Fruit fly (Drosophila melanogaster) whole organism, embryonic: ENCODE results near the gene Syt12.

ENCODE experiments used
- Atf3 ChIP-seq: fragments of 200-800 bp; sonication (Bioruptor generic); optimal IDR thresholded peaks from 3 replicates; lab custom pipeline; 2016; ENCODE audit warnings: missing biosample characterization, missing genetic modification characterization
- CG10267 ChIP-seq: fragments of 200-800 bp; sonication (Bioruptor generic); optimal IDR thresholded peaks from 2 replicates; lab custom pipeline; 2018; ENCODE audit warnings: missing biosample characterization, mild to moderate bottlenecking, missing genetic modification characterization, moderate library complexity
- CG10959 ChIP-seq: fragments of 200-800 bp; sonication (Bioruptor generic); IDR thresholded peaks from 2 replicates; pipeline ENCODE4 v1.3.6; 2022; ENCODE audit warnings: missing biosample characterization, missing genetic modification characterization
- CG10979 ChIP-seq: fragments of 200-800 bp; sonication (Bioruptor generic); optimal IDR thresholded peaks from 2 replicates; lab custom pipeline; 2018; ENCODE audit warnings: missing biosample characterization, mild to moderate bottlenecking, missing genetic modification characterization, moderate library complexity
- CG11504 ChIP-seq: fragments of 200-800 bp; sonication (Bioruptor generic); optimal IDR thresholded peaks from 3 replicates; lab custom pipeline; 2019; ENCODE audit warnings: missing biosample characterization, mild to moderate bottlenecking, missing genetic modification characterization, moderate library complexity
- CG13424 ChIP-seq: fragments of 200-800 bp; sonication (Bioruptor generic); optimal IDR thresholded peaks from 2 replicates; lab custom pipeline; 2019; ENCODE audit warnings: missing biosample characterization, mild to moderate bottlenecking, missing genetic modification characterization, moderate library complexity
- CG13775 ChIP-seq: fragments of 200-800 bp; sonication (Bioruptor generic); optimal IDR thresholded peaks from 3 replicates; lab custom pipeline; 2017; ENCODE audit warnings: missing biosample characterization, mild to moderate bottlenecking, missing genetic modification characterization
- CG15269 ChIP-seq: fragments of 200-800 bp; sonication (Bioruptor generic); optimal IDR thresholded peaks from 2 replicates; lab custom pipeline; 2018; ENCODE audit warnings: missing biosample characterization, mild to moderate bottlenecking, missing genetic modification characterization, moderate library complexity
- CG15696 ChIP-seq: fragments of 200-800 bp; sonication (Bioruptor generic); optimal IDR thresholded peaks from 2 replicates; lab custom pipeline; 2019; ENCODE audit warnings: missing biosample characterization, mild to moderate bottlenecking, missing genetic modification characterization, moderate library complexity
- CG17568 ChIP-seq: fragments of 200-800 bp; sonication (Bioruptor generic); optimal IDR thresholded peaks from 2 replicates; lab custom pipeline; 2018; ENCODE audit warnings: missing biosample characterization, mild to moderate bottlenecking, missing genetic modification characterization, moderate library complexity
- CG18599 ChIP-seq: fragments of 200-800 bp; sonication (Bioruptor generic); optimal IDR thresholded peaks from 3 replicates; lab custom pipeline; 2017; ENCODE audit warnings: missing biosample characterization, missing genetic modification characterization, mild to moderate bottlenecking, moderate library complexity, missing genetic modification reagents
- CG2199 ChIP-seq: fragments of 200-800 bp; sonication (Bioruptor generic); IDR thresholded peaks from 3 replicates; pipeline ENCODE4 v1.3.6; 2022; ENCODE audit warnings: missing biosample characterization, missing genetic modification characterization
- CG2202 ChIP-seq: fragments of 200-800 bp; sonication (Bioruptor generic); optimal IDR thresholded peaks from 2 replicates; lab custom pipeline; 2018; ENCODE audit warnings: missing biosample characterization, mild to moderate bottlenecking, missing genetic modification characterization
- CG2678 ChIP-seq: fragments of 200-800 bp; sonication (Bioruptor generic); optimal IDR thresholded peaks from 3 replicates; lab custom pipeline; 2019; ENCODE audit warnings: missing biosample characterization, mild to moderate bottlenecking, missing genetic modification characterization, moderate library complexity
- CG30020 ChIP-seq: fragments of 200-800 bp; optimal IDR thresholded peaks from 2 replicates; lab custom pipeline; 2019; ENCODE audit warnings: missing biosample characterization, mild to moderate bottlenecking, missing genetic modification characterization, moderate library complexity
- CG30431 ChIP-seq: fragments of 200-800 bp; sonication (Bioruptor generic); optimal IDR thresholded peaks from 2 replicates; lab custom pipeline; 2017; ENCODE audit warnings: missing biosample characterization, missing genetic modification characterization
- CG34376 ChIP-seq: fragments of 200-800 bp; sonication (Bioruptor generic); optimal IDR thresholded peaks from 2 replicates; lab custom pipeline; 2018; ENCODE audit warnings: missing biosample characterization, mild to moderate bottlenecking, missing genetic modification characterization
- CG4707 ChIP-seq: fragments of 200-800 bp; sonication (Bioruptor generic); optimal IDR thresholded peaks from 2 replicates; lab custom pipeline; 2018; ENCODE audit warnings: missing biosample characterization, mild to moderate bottlenecking, missing genetic modification characterization, moderate library complexity
- CG7271 ChIP-seq: fragments of 200-800 bp; sonication (Bioruptor generic); optimal IDR thresholded peaks from 2 replicates; lab custom pipeline; 2018; ENCODE audit warnings: missing biosample characterization, mild to moderate bottlenecking, missing genetic modification characterization, moderate library complexity
- CG7357 ChIP-seq: fragments of 200-800 bp; sonication (Bioruptor generic); IDR thresholded peaks from 3 replicates; pipeline ENCODE4 v1.3.6; 2022; ENCODE audit warnings: missing biosample characterization, missing genetic modification characterization
- CG7839 ChIP-seq: fragments of 200-800 bp; sonication (Bioruptor generic); optimal IDR thresholded peaks from 3 replicates; lab custom pipeline; 2018; ENCODE audit warnings: missing biosample characterization, mild to moderate bottlenecking, missing genetic modification characterization, moderate library complexity
- CG8359 ChIP-seq: fragments of 200-800 bp; sonication (Bioruptor generic); optimal IDR thresholded peaks from 2 replicates; lab custom pipeline; 2017; ENCODE audit warnings: missing biosample characterization, mild to moderate bottlenecking, missing genetic modification characterization, borderline replicate concordance
- CG8924 ChIP-seq: fragments of 200-800 bp; optimal IDR thresholded peaks from 3 replicates; lab custom pipeline; 2019; ENCODE audit warnings: missing biosample characterization, mild to moderate bottlenecking, missing genetic modification characterization, moderate library complexity
- CG9215 ChIP-seq: fragments of 200-800 bp; sonication (Bioruptor generic); IDR thresholded peaks from 2 replicates; pipeline ENCODE4 v1.3.6; 2022; ENCODE audit warnings: missing biosample characterization, missing genetic modification characterization
- D19A ChIP-seq: fragments of 200-800 bp; optimal IDR thresholded peaks from 3 replicates; lab custom pipeline; 2019; ENCODE audit warnings: missing biosample characterization, mild to moderate bottlenecking, missing genetic modification characterization, moderate library complexity
- Deaf1 ChIP-seq: fragments of 200-800 bp; optimal IDR thresholded peaks from 3 replicates; lab custom pipeline; 2019; ENCODE audit warnings: missing biosample characterization, mild to moderate bottlenecking, missing genetic modification characterization, moderate library complexity
- E2f1 ChIP-seq: fragments of 200-800 bp; sonication (Bioruptor generic); IDR thresholded peaks from 2 replicates; pipeline ENCODE4 v1.3.6; 2022; ENCODE audit warnings: missing biosample characterization, missing genetic modification characterization
- HHEX ChIP-seq: fragments of 200-800 bp; sonication (Bioruptor generic); optimal IDR thresholded peaks from 3 replicates; lab custom pipeline; 2017; ENCODE audit warnings: missing biosample characterization, mild to moderate bottlenecking, missing genetic modification characterization, missing genetic modification reagents
- HLH3B ChIP-seq: fragments of 200-800 bp; sonication (Bioruptor generic); IDR thresholded peaks from 2 replicates; pipeline ENCODE4 v1.3.6; 2022; ENCODE audit warnings: missing biosample characterization, missing genetic modification characterization
- Hey ChIP-seq: fragments of 200-800 bp; sonication (Bioruptor generic); optimal IDR thresholded peaks from 3 replicates; lab custom pipeline; 2018; ENCODE audit warnings: missing biosample characterization, mild to moderate bottlenecking, missing genetic modification characterization
- HmgD ChIP-seq: fragments of 200-800 bp; sonication (Bioruptor generic); optimal IDR thresholded peaks from 3 replicates; lab custom pipeline; 2016; ENCODE audit warnings: missing biosample characterization, missing genetic modification characterization
- Hmx ChIP-seq: fragments of 200-800 bp; sonication (Bioruptor generic); optimal IDR thresholded peaks from 2 replicates; lab custom pipeline; 2016; ENCODE audit warnings: missing biosample characterization, missing genetic modification characterization
- Nf-YB ChIP-seq: fragments of 200-800 bp; sonication (Bioruptor generic); optimal IDR thresholded peaks from 3 replicates; lab custom pipeline; 2019; ENCODE audit warnings: missing biosample characterization, mild to moderate bottlenecking, missing genetic modification characterization, moderate library complexity
- ase ChIP-seq: fragments of 200-800 bp; sonication (Bioruptor generic); IDR thresholded peaks from 3 replicates; pipeline ENCODE4 v1.3.6; 2022; ENCODE audit warnings: missing biosample characterization, missing genetic modification characterization
- ato ChIP-seq: fragments of 200-800 bp; sonication (Bioruptor generic); IDR thresholded peaks from 2 replicates; pipeline ENCODE4 v1.3.6; 2022; ENCODE audit warnings: missing biosample characterization, missing genetic modification characterization; ENCODE audit not compliant: partially characterized antibody
- cwo ChIP-seq: fragments of 200-800 bp; sonication (Bioruptor generic); optimal IDR thresholded peaks from 3 replicates; lab custom pipeline; 2017; ENCODE audit warnings: missing biosample characterization, missing genetic modification characterization, mild to moderate bottlenecking, moderate library complexity, missing genetic modification reagents
- dati ChIP-seq: fragments of 200-800 bp; sonication (Bioruptor generic); IDR thresholded peaks from 2 replicates; pipeline ENCODE4 v1.3.6; 2022; ENCODE audit warnings: missing biosample characterization, missing genetic modification characterization
- ems ChIP-seq: fragments of 200-800 bp; sonication (Bioruptor generic); optimal IDR thresholded peaks from 3 replicates; lab custom pipeline; 2016; ENCODE audit warnings: missing biosample characterization, missing genetic modification characterization
- ken ChIP-seq: fragments of 200-800 bp; sonication (Bioruptor generic); IDR thresholded peaks from 3 replicates; pipeline ENCODE4 v1.3.6; 2022; ENCODE audit warnings: missing biosample characterization, missing genetic modification characterization
- nerfin-1 ChIP-seq: fragments of 200-800 bp; sonication (Bioruptor generic); optimal IDR thresholded peaks from 3 replicates; lab custom pipeline; 2019; ENCODE audit warnings: missing biosample characterization, mild to moderate bottlenecking, missing genetic modification characterization, moderate library complexity
- odd ChIP-seq: fragments of 200-800 bp; sonication (Bioruptor generic); optimal IDR thresholded peaks from 2 replicates; lab custom pipeline; 2017; ENCODE audit warnings: missing biosample characterization, mild to moderate bottlenecking, missing genetic modification characterization
- p53 ChIP-seq: fragments of 200-800 bp; sonication (Bioruptor generic); optimal IDR thresholded peaks from 2 replicates; lab custom pipeline; 2016; ENCODE audit warnings: missing biosample characterization, missing genetic modification characterization
- pan ChIP-seq, 4 experiments: fragments of >200 bp in 3 of 4; fragments of 200-800 bp in 1 of 4; sonication (Bioruptor generic) in 1 of 4; optimal IDR thresholded peaks in 3 of 4; IDR thresholded peaks in 1 of 4; 2 replicates each; pipeline versions ENCODE4 v1.3.6 to Lab custom; 2017 to 2022; ENCODE audit warnings: missing biosample characterization in 2 of 4, missing genetic modification characterization in 2 of 4, mixed read lengths in 1 of 4
- sim ChIP-seq: fragments of 200-800 bp; sonication (Bioruptor generic); IDR thresholded peaks from 2 replicates; pipeline ENCODE4 v1.3.6; 2022; ENCODE audit warnings: missing biosample characterization, missing genetic modification characterization
- so ChIP-seq: fragments of 200-800 bp; sonication (Bioruptor generic); IDR thresholded peaks from 3 replicates; pipeline ENCODE4 v1.3.6; 2022; ENCODE audit warnings: missing biosample characterization, missing genetic modification characterization
- stc ChIP-seq: fragments of 200-800 bp; sonication (Bioruptor generic); IDR thresholded peaks from 2 replicates; pipeline ENCODE4 v1.3.6; 2022; ENCODE audit warnings: missing biosample characterization, missing genetic modification characterization
- twi ChIP-seq: fragments of 200-800 bp; optimal IDR thresholded peaks from 2 replicates; lab custom pipeline; 2019; ENCODE audit warnings: missing biosample characterization, mild to moderate bottlenecking, missing genetic modification characterization, moderate library complexity
- vvl ChIP-seq: fragments of 200-800 bp; sonication (Bioruptor generic); IDR thresholded peaks from 2 replicates; pipeline ENCODE4 v1.3.6; 2022; ENCODE audit warnings: missing biosample characterization, missing genetic modification characterization
- wek ChIP-seq: fragments of 200-800 bp; sonication (Bioruptor generic); optimal IDR thresholded peaks from 3 replicates; lab custom pipeline; 2018; ENCODE audit warnings: missing biosample characterization, mild to moderate bottlenecking, missing genetic modification characterization, moderate library complexity

Gene Syt12

dm6 chrX:13368149-13368548 lies 9.1 kb downstream of the Syt12 start, which contains the start of gene dmrt11E (continued):
- TF ChIP-seq CG7271 (tag; lab: Kevin White, UChicago), result peak; percentile 24
- peak; percentile 68 for TF ChIP-seq CG2678 (tag; lab: Kevin White, UChicago)
- TF ChIP-seq Nf-YB (GFP tag; lab: Kevin White, UChicago), result peak; percentile 94
- TF ChIP-seq CG11504, result peak; percentile 68
- peak; percentile 89 for TF ChIP-seq CG15696 (tag; lab: Kevin White, UChicago)
- TF ChIP-seq CG13775, result peak; percentile 18
- TF ChIP-seq CG18599 (GFP tag; lab: Kevin White, UChicago), result peak; percentile 10
- 0 out of 2 replicates have a peak, but pooled peaks have one; percentile 51 for TF ChIP-seq sim (GFP tag; lab: Robert Waterston, UW)
- TF ChIP-seq CG10267, result peak; percentile 71
- 0 out of 2 replicates have a peak, but pooled peaks have one; percentile 20 for TF ChIP-seq CG9215 (GFP tag; lab: Robert Waterston, UW)
- TF ChIP-seq CG30020, result no peak
- TF ChIP-seq pan (optimal IDR thresholded peaks at IDR 0.05; lab: Kevin White, UChicago), result no peak
- TF ChIP-seq pan (GFP tag; optimal IDR thresholded peaks at IDR 0.05 in 1 of 2, IDR thresholded peaks at IDR 0.05 in 1 of 2), result peak in 1 of 2 experiments; percentile 54
- no peak for TF ChIP-seq CG34376 (GFP tag; lab: Kevin White, UChicago)
- no peak for TF ChIP-seq Hey
- peak; percentile 54 for TF ChIP-seq nerfin-1 (tag; lab: Kevin White, UChicago)
- peak; percentile 56 for TF ChIP-seq Deaf1
- peak; percentile 61 for TF ChIP-seq E2f1
- peak; percentile 80 for TF ChIP-seq CG8924
- TF ChIP-seq CG4707, result peak; percentile 35
- TF ChIP-seq stc (GFP tag; lab: Robert Waterston, UW), result peak; percentile 29; the same call in 1 of the 2 replicates
- TF ChIP-seq HHEX (GFP tag; lab: Kevin White, UChicago), result peak; percentile 13
- TF ChIP-seq dati, result 0 out of 2 replicates have a peak, but pooled peaks have one; percentile 33
- TF ChIP-seq CG7839 (tag; lab: Kevin White, UChicago), result peak; percentile 73
- TF ChIP-seq CG2199 (GFP tag; lab: Robert Waterston, UW), result 0 out of 3 replicates have a peak, but pooled peaks have one; percentile 54
- TF ChIP-seq odd, result peak; percentile 21
- TF ChIP-seq CG17568 (GFP tag; lab: Kevin White, UChicago), result peak; percentile 3
- peak; percentile 76 for TF ChIP-seq twi (tag; lab: Kevin White, UChicago)
- no peak for TF ChIP-seq p53 (GFP tag; lab: Kevin White, UChicago)
- TF ChIP-seq D19A (tag; lab: Kevin White, UChicago), result peak; percentile 77
- no peak for TF ChIP-seq Hmx (GFP tag; lab: Kevin White, UChicago)
- TF ChIP-seq HmgD (GFP tag; lab: Kevin White, UChicago), result no peak
- peak; percentile 41; the same call in 1 of the 3 replicates for TF ChIP-seq CG7357 (GFP tag; lab: Robert Waterston, UW)
- peak; percentile 59; the same call in 1 of the 3 replicates for TF ChIP-seq ken (GFP tag; lab: Robert Waterston, UW)
- peak; percentile 28 for TF ChIP-seq CG2202 (tag; lab: Kevin White, UChicago)
- no peak for TF ChIP-seq so
- peak; percentile 55 for TF ChIP-seq CG15269 (tag; lab: Kevin White, UChicago)
- TF ChIP-seq CG10979 (tag; lab: Kevin White, UChicago), result peak; percentile 82
- peak; percentile 48; the same call in 1 of the 2 replicates for TF ChIP-seq HLH3B (GFP tag; lab: Robert Waterston, UW)
- TF ChIP-seq CG10959, result peak; percentile 72
- peak; percentile 88 for TF ChIP-seq vvl (GFP tag; lab: Robert Waterston, UW)
- TF ChIP-seq CG30431 (GFP tag; lab: Kevin White, UChicago), result peak; percentile 2
- no peak for TF ChIP-seq ato (GFP tag; lab: Robert Waterston, UW)
- TF ChIP-seq Atf3 (GFP tag; lab: Kevin White, UChicago), result no peak
- TF ChIP-seq cwo (GFP tag; lab: Kevin White, UChicago), result no peak
- TF ChIP-seq ems (GFP tag; lab: Kevin White, UChicago), result no peak
- peak; percentile 41; the same call in 1 of the 3 replicates for TF ChIP-seq ase
- peak; percentile 27 for TF ChIP-seq wek (GFP tag; lab: Kevin White, UChicago)
- peak; percentile 75 for TF ChIP-seq CG13424 (tag; lab: Kevin White, UChicago)
- peak; percentile 36 for TF ChIP-seq CG8359 (GFP tag; lab: Kevin White, UChicago)
